Fruit fly (Drosophila melanogaster): ENCODE results near the gene Dtd.

Dtd gene

DNA sequence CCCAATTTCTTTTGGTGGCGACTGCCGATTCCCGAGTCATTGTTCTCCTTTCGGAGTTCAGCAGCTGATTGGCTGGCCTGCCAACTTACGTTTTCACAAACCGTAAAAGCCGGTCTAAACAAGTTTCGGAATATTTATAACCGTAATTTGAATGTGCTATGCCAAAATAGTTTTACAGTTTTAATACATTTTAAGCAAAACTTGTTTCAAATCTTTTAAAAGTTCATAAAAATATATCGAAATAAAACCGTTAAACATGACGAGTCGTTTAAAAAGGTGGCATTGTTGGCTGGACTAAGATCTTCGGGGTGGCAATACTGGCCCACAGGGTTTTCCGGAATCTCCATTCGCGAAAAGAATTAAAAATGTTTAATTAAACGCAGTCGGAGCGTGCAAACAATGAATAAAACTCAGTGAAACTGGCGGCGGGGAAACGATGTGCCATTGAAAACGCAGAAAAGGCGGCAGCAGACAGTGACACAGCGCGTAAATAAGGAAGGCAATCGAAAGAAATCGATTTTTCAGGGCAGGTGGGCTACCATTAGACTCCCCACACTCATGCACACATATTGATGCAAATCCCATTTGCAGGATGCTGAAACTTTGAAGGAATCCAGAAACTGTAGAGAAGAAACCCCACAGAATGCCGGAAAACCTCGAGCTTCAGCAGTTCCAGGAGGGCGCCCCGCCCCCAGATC lies 5.8 kb downstream of the Dtd start, which contains the start of the genes Exd2 and CG5281:
Exd2 (minus strand) TSS at position 167 of the 698 bp plus-strand sequence.
CG5281 (plus strand) TSS at position 314 of the 698 bp plus-strand sequence.
- TF ChIP-seq psq (optimal IDR thresholded peaks at IDR 0.05) = no peak

DNA sequence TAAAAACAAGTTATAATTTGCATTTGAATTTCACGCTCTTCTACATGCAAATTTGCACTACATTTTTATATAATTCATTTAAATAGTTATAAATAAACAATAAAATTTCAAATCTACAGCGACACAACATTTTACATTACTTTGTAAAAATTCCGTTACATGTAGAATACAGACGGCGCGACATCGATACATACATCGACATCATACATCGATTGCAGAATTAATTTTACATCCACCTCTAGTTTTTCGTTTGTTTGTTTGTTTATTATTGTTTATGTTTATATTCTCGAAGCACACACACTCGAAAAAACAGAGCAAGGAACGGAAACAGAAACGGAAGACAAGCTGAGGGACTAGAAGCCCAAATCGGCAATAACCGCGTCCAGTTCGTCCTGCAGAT lies 7.7 kb downstream of the Dtd start, which contains the start of gene CG17230:
CG17230 (plus strand) TSS at position 258 of the 400 bp plus-strand sequence.
- TF ChIP-seq CG8478 (optimal IDR thresholded peaks at IDR 0.05) = no peak
- no peak for TF ChIP-seq EcR (GFP tag; optimal IDR thresholded peaks at IDR 0.05)
- no peak for TF ChIP-seq usp (GFP tag; optimal IDR thresholded peaks at IDR 0.05)
- no peak for TF ChIP-seq psq (optimal IDR thresholded peaks at IDR 0.05)
- TF ChIP-seq Dll (optimal IDR thresholded peaks at IDR 0.05) = no peak
- TF ChIP-seq pan (optimal IDR thresholded peaks at IDR 0.05) = no peak

DNA sequence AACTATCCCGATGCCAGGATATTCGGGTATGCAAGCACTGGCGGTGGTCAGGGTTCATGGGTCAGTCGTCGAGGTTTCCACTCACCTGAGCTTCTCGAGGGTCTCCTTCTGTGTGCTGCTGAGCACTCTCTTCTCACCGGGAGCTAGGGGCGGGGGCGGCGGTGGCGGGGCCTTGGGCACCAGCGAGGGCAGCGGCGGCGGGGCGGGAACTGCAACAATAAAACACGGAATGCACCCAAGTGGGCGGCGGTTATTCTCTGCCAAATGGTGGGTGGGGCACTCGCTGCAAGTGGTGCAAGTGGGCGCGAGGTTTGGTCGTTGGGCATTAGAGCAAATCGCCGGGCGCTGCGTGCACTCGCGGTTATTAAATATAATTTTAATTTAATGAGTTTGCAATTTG lies 11.2 kb downstream of the Dtd start:
- TF ChIP-seq CG8478 (optimal IDR thresholded peaks at IDR 0.05) (no peak), EcR (GFP tag; optimal IDR thresholded peaks at IDR 0.05) (no peak), usp (GFP tag; optimal IDR thresholded peaks at IDR 0.05) (no peak), psq (optimal IDR thresholded peaks at IDR 0.05) (no peak), pan (optimal IDR thresholded peaks at IDR 0.05) (no peak), Dll (optimal IDR thresholded peaks at IDR 0.05) (no peak)

DNA sequence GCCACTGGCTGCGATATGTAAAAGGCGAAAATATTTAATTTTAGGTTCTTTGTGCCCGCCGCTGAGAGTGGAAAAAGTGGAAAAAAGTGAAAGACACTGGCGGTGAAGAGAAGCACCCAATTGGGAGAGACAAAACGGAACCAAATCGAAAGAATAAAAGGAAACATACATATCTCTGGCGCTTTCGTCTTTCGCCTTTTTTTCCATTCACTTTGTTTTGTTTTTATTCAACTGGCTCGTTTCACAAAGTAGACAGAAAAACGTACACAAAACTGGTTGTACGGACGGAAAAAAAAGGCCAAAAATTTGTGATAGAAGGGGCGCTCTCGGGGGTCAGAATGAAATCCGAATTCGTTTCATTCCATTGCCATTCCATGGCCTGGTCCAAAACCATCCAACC lies 19.8 kb downstream of the Dtd start:
- no peak for TF ChIP-seq CG8478 (optimal IDR thresholded peaks at IDR 0.05)
- TF ChIP-seq Dll (optimal IDR thresholded peaks at IDR 0.05) = no peak
- no peak for TF ChIP-seq psq (optimal IDR thresholded peaks at IDR 0.05)
- TF ChIP-seq usp (GFP tag; optimal IDR thresholded peaks at IDR 0.05) = no peak
- no peak for TF ChIP-seq pan (optimal IDR thresholded peaks at IDR 0.05)
- no peak for TF ChIP-seq EcR (GFP tag; optimal IDR thresholded peaks at IDR 0.05)

DNA sequence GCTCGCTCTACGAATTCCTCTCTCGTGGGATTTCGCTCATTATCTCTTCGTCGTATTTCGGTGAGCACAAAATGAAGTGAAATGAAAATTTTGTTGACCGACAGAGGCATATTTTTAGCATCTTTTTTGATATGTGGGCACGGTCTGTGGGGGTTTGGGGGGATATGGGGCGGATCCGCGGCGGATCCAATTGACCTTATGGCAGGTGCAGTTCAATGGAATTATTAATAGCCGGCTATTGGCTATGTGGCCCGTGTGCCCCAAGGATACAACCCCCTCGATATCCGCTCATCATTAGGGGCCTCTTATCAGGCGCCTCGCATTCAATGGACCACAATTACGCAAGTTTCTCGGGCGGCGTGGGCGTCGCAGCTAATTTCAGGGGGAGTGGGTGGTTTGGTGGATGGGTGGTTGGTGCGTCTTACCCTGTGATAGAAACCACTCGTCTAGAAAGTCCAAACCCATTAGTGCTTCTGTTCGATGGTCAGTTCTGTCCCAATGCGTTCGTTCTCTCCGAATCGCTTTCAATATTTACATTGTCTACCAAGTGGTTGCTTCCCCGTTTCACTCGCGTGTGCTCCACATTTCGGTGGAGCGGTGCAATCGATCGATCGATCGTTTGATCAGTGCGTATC lies 21.5 kb downstream of the Dtd start, which contains the start of gene sals:
sals (minus strand) TSS at position 585 of the 635 bp plus-strand sequence.
- TF ChIP-seq psq (optimal IDR thresholded peaks at IDR 0.05) = no peak
- TF ChIP-seq pan (optimal IDR thresholded peaks at IDR 0.05) = no peak
- no peak for TF ChIP-seq EcR (GFP tag; optimal IDR thresholded peaks at IDR 0.05)
- TF ChIP-seq Dll (optimal IDR thresholded peaks at IDR 0.05) = no peak
- no peak for TF ChIP-seq CG8478 (optimal IDR thresholded peaks at IDR 0.05)
- no peak for TF ChIP-seq usp (GFP tag; optimal IDR thresholded peaks at IDR 0.05)

DNA sequence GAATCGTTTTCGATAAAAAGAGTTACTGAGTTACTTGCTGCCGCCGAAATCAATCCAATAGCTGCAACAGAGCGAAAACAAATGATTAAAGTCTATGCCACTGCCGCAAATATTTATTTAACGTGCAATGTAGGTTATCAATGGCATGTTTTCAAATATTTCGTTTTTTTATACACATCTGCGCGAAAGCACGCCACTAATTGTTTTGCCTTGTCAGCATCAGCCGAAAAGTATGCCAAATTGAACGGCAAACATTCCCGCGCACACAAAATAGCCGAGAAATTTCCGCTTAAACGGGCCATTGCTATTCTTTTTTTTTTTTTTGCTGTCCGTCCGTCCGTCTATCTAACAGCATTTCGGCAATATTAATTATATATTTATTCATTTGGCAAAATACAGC lies 22.2 kb downstream of the Dtd start:
- TF ChIP-seq psq (optimal IDR thresholded peaks at IDR 0.05) = no peak
- no peak for TF ChIP-seq pan (optimal IDR thresholded peaks at IDR 0.05)
- TF ChIP-seq usp (GFP tag; optimal IDR thresholded peaks at IDR 0.05) = no peak
- TF ChIP-seq Dll (optimal IDR thresholded peaks at IDR 0.05) = no peak
- no peak for TF ChIP-seq EcR (GFP tag; optimal IDR thresholded peaks at IDR 0.05)
- no peak for TF ChIP-seq CG8478 (optimal IDR thresholded peaks at IDR 0.05)

DNA sequence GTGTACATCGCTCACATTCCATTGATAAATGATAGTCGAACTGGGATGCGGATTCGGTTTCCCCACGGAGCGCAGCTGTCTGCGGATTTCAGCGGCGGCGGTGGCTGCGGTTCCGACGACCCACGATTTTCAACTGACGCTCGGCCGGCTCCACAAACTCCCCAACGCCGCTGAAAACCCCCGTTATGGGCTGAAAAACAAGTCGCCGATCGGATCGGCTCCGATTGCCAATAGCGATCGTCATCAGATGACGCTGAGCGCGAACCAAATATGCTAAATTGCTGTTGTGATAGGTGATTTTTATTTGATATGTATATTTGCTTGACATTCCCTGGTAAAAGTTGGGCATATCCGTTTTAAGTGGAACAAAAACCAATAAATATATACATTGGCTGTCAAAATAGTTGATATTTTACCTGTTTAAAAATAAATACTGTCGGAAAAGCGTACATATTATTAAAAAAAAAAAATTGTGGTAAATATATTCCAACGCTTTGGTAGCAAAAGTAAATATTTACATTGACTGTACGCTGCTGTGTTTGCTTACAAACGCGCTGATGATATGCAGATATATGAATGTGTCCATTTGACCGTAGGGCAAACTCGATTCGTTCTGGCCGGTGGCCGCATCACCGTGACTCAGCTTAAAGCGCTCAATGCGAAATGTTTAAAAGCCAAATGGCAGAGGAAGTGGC lies 24.5 kb downstream of the Dtd start:
- TF ChIP-seq psq (optimal IDR thresholded peaks at IDR 0.05) (no peak), EcR (GFP tag; optimal IDR thresholded peaks at IDR 0.05) (no peak), CG8478 (optimal IDR thresholded peaks at IDR 0.05) (no peak), Dll (optimal IDR thresholded peaks at IDR 0.05) (no peak), usp (GFP tag; optimal IDR thresholded peaks at IDR 0.05) (no peak), pan (optimal IDR thresholded peaks at IDR 0.05) (no peak)

DNA sequence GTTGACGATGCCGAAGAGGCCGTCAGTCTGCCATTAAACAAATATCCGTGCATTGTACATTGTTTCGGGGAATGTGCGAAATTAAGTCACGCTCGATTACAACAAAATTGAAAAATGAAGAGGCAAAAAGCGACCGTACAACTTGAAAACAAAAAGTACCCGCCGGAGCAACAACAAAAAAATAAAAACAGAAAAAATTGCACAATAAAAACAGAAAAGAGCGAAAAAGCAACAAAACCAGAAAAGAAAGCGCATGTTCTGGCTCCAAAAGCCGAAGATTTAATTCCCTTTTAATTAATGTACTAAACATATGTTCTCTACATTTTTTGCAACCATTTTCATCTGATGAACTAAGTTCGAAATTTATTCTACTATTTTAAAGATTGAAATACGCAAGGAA lies 26.7 kb downstream of the Dtd start:
- TF ChIP-seq CG8478 (optimal IDR thresholded peaks at IDR 0.05) (no peak), EcR (GFP tag; optimal IDR thresholded peaks at IDR 0.05) (no peak), psq (optimal IDR thresholded peaks at IDR 0.05) (no peak), usp (GFP tag; optimal IDR thresholded peaks at IDR 0.05) (no peak)

DNA sequence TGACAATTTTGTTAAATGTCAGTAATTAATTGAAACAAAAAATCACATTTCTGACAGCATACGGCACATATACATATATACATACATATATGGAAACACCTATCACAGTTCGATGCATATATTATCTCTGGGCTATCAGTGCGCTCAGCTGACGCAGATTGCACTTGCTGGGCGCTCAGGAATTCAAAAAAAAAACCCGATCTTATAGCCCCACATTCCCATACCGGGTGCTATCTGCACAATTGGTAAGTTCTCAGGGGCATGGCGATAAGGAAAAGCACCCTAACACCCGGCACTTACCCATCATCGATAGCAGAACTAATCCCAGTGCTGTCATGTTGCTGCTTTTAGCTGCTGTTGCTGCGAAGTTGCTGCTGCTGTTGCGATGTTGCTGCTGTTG lies 27.4 kb downstream of the Dtd start:
- no peak for TF ChIP-seq pan (optimal IDR thresholded peaks at IDR 0.05)
- TF ChIP-seq EcR (GFP tag; optimal IDR thresholded peaks at IDR 0.05) = no peak
- TF ChIP-seq psq (optimal IDR thresholded peaks at IDR 0.05) = no peak
- TF ChIP-seq usp (GFP tag; optimal IDR thresholded peaks at IDR 0.05) = no peak
- TF ChIP-seq Dll (optimal IDR thresholded peaks at IDR 0.05) = no peak
- TF ChIP-seq CG8478 (optimal IDR thresholded peaks at IDR 0.05) = no peak

DNA sequence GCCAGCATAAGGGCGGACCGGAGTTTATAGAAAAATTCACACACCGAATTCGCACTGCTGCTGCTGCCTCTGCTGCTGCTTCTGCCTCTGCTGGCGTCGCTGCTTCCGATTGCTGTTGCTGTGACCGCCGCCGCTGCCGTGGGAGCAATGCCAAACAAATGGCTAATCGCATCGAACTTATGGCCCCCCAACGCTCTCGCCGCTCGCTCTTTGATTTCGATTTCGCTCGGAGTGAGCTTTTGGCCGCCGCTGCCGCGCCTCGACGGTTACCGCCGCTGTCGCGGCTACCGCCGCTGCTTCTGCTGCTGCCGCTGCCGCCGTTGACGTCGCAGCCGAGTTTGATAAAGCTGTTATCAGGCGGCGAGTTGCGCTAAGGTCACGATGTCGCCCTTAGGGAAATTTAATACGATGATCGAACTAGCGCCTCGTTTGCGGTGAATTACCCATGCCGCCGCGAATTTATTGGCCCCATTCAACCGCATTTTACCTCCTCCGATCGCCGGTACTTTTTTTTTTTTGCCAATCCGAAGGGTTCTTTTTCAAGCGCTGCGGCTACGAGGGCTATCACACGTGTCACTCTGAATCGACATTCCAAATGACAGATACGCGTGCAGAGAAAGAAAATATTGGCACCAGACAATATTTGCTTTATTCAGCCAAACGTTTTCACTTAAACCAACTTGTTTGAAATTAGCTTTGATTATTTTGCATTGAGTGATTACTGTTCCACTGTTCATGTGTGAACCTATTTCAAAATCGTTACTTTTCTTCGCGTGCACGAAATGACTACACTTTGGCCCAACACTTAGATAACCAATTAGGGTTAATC lies 28.4 kb downstream of the Dtd start:
- TF ChIP-seq Dll (optimal IDR thresholded peaks at IDR 0.05) (no peak), psq (optimal IDR thresholded peaks at IDR 0.05) (no peak), pan (optimal IDR thresholded peaks at IDR 0.05) (no peak), usp (GFP tag; optimal IDR thresholded peaks at IDR 0.05) (no peak), EcR (GFP tag; optimal IDR thresholded peaks at IDR 0.05) (no peak), CG8478 (optimal IDR thresholded peaks at IDR 0.05) (no peak)

DNA sequence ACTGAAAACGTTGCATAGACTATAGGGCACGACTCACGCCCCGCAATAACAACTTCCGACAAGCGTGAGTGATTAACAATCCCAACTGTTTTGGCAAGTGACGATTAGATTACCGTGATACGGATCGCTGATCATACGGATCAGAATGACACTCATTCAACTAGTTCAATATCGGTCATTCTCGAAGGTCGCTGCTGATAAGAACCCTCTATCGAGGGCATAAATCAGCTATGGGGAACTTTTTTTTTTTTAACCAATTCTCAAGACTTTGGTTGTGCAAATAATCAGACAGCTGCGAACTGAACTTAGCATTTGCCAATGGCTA lies 29.0 kb downstream of the Dtd start:
- TF ChIP-seq CG8478 (optimal IDR thresholded peaks at IDR 0.05) = no peak
- TF ChIP-seq psq (optimal IDR thresholded peaks at IDR 0.05) = no peak
- no peak for TF ChIP-seq usp (GFP tag; optimal IDR thresholded peaks at IDR 0.05)

Data from whole organism.